Worm (Caenorhabditis elegans): ENCODE data around the gene C25E10.5.

DNA sequence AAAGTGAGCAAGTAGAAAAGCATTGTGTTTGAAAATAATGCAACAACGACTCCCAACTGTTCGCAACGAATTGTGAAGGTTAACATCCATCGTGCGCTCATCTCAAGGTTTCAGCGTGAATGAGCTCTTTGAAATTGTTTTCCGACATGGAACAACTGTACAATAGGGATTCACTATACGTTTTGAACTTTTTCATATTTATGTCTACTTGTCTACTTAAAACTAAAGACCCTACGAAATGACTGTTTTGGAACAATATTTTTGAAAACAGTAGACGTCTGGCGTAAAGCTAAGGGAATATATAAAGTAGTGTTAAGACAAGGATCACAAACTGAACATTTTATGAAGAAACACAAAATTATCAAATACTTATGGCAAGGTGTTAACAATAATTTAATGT lies 46.7 kb upstream of the C25E10.5 start, which contains the start of gene str-86:
- TF ChIP-seq cog-1 (tag; optimal IDR thresholded peaks at IDR 0.05) (no peak), ztf-23 (GFP tag; IDR thresholded peaks at IDR 0.05) (no peak), med-1 (GFP tag; optimal IDR thresholded peaks at IDR 0.05; ENCODE audit: insufficient read depth) (no peak), T22C8.4 (GFP tag; IDR thresholded peaks at IDR 0.05) (no peak), tab-1 (GFP tag; IDR thresholded peaks at IDR 0.05) (no peak)
